Worm (Caenorhabditis elegans) whole organism, L2 larva: ENCODE results near the gene B0272.3.

Experiments
- C34F6.9 ChIP-seq: fragments of 150-350 bp; optimal IDR thresholded peaks from 2 replicates; lab custom pipeline; 2014; ENCODE audit warnings: missing biosample characterization, missing genetic modification characterization
- F13H6.1 ChIP-seq: sonication (generic microtip); optimal IDR thresholded peaks from 2 replicates; lab custom pipeline; 2016; ENCODE audit warnings: missing genetic modification characterization, missing compliant biosample characterization
- R02D3.7 ChIP-seq: fragments of 150-350 bp; optimal IDR thresholded peaks from 2 replicates; lab custom pipeline; 2014; ENCODE audit warnings: missing biosample characterization, missing genetic modification characterization
- Y55F3AM.14 ChIP-seq: fragments of 200-800 bp; sonication (Bioruptor generic); optimal IDR thresholded peaks from 2 replicates; lab custom pipeline; 2018; ENCODE audit warnings: mild to moderate bottlenecking, missing genetic modification characterization, missing compliant biosample characterization
- ZK546.5 ChIP-seq: sonication (generic microtip); optimal IDR thresholded peaks from 2 replicates; lab custom pipeline; 2017; ENCODE audit warnings: missing biosample characterization, missing genetic modification characterization
- aly-2 ChIP-seq: fragments of 150-350 bp; optimal IDR thresholded peaks from 2 replicates; lab custom pipeline; 2014; ENCODE audit warnings: missing biosample characterization, missing genetic modification characterization
- ceh-16 ChIP-seq: fragments of 150-350 bp; optimal IDR thresholded peaks from 2 replicates; lab custom pipeline; 2014; ENCODE audit warnings: missing biosample characterization, missing genetic modification characterization
- ceh-82 ChIP-seq: fragments of 150-350 bp; optimal IDR thresholded peaks from 2 replicates; lab custom pipeline; 2014; ENCODE audit warnings: missing biosample characterization, missing genetic modification characterization
- crh-2 ChIP-seq: sonication (generic microtip); optimal IDR thresholded peaks from 2 replicates; lab custom pipeline; 2017; ENCODE audit warnings: missing biosample characterization, missing genetic modification characterization
- dmd-4 ChIP-seq: sonication (generic microtip); optimal IDR thresholded peaks from 2 replicates; lab custom pipeline; 2017; ENCODE audit warnings: missing biosample characterization, missing genetic modification characterization
- egl-27 ChIP-seq: sonication (generic microtip); optimal IDR thresholded peaks from 3 replicates; lab custom pipeline; 2017; ENCODE audit warnings: missing biosample characterization, missing genetic modification reagents, missing genetic modification characterization
- elt-1 ChIP-seq: fragments of 150-350 bp; optimal IDR thresholded peaks from 2 replicates; lab custom pipeline; 2014; ENCODE audit warnings: missing biosample characterization, missing genetic modification characterization
- elt-3 ChIP-seq: sonication (generic microtip); optimal IDR thresholded peaks from 2 replicates; lab custom pipeline; 2017; ENCODE audit warnings: missing biosample characterization, missing genetic modification characterization
- fos-1 ChIP-seq: fragments of 150-350 bp; optimal IDR thresholded peaks from 2 replicates; lab custom pipeline; 2014; ENCODE audit warnings: missing biosample characterization, missing genetic modification characterization
- lin-11 ChIP-seq: fragments of 150-350 bp; sonication (generic microtip); optimal IDR thresholded peaks from 2 replicates; lab custom pipeline; 2014; ENCODE audit warnings: missing biosample characterization, missing genetic modification characterization, inconsistent platforms, mixed read lengths
- lin-39 ChIP-seq: fragments of 150-350 bp; optimal IDR thresholded peaks from 2 replicates; lab custom pipeline; 2014; ENCODE audit warnings: missing biosample characterization, missing genetic modification reagents, missing genetic modification characterization
- lsy-2 ChIP-seq, 2 experiments: fragments of 150-350 bp in 1 of 2; sonication (generic microtip) in 1 of 2; optimal IDR thresholded peaks; 2 replicates each; lab custom pipeline; 2014 to 2017; ENCODE audit warnings: missing biosample characterization in 2 of 2, missing genetic modification characterization in 2 of 2
- mbf-1 ChIP-seq: sonication (generic microtip); optimal IDR thresholded peaks from 2 replicates; lab custom pipeline; 2017; ENCODE audit warnings: missing biosample characterization, missing genetic modification characterization
- mdl-1 ChIP-seq, 2 experiments: fragments of 150-350 bp in 1 of 2; sonication (generic microtip) in 1 of 2; optimal IDR thresholded peaks; 2 replicates each; lab custom pipeline; 2017; ENCODE audit warnings: missing biosample characterization in 2 of 2, missing genetic modification characterization in 2 of 2
- nhr-10 ChIP-seq: sonication (generic microtip); optimal IDR thresholded peaks from 2 replicates; lab custom pipeline; 2017; ENCODE audit warnings: missing biosample characterization, missing genetic modification characterization
- nhr-12 ChIP-seq: fragments of 150-350 bp; optimal IDR thresholded peaks from 2 replicates; lab custom pipeline; 2014; ENCODE audit warnings: missing biosample characterization, missing genetic modification characterization
- nhr-129 ChIP-seq: fragments of 150-350 bp; optimal IDR thresholded peaks from 2 replicates; lab custom pipeline; 2014; ENCODE audit warnings: missing biosample characterization, missing genetic modification characterization
- nhr-21 ChIP-seq: fragments of 150-350 bp; optimal IDR thresholded peaks from 2 replicates; lab custom pipeline; 2014; ENCODE audit warnings: missing biosample characterization, missing genetic modification characterization
- nhr-23 ChIP-seq: fragments of 150-350 bp; optimal IDR thresholded peaks from 2 replicates; lab custom pipeline; 2014; ENCODE audit warnings: missing biosample characterization, missing genetic modification reagents, missing genetic modification characterization
- nhr-237 ChIP-seq: fragments of 150-350 bp; optimal IDR thresholded peaks from 2 replicates; lab custom pipeline; 2014; ENCODE audit warnings: missing biosample characterization, missing genetic modification characterization
- nhr-25 ChIP-seq: fragments of 150-350 bp; sonication (generic microtip); optimal IDR thresholded peaks from 3 replicates; lab custom pipeline; 2014; ENCODE audit warnings: missing biosample characterization, missing genetic modification characterization
- nhr-77 ChIP-seq: fragments of 150-350 bp; optimal IDR thresholded peaks from 2 replicates; lab custom pipeline; 2014; ENCODE audit warnings: missing biosample characterization, missing genetic modification characterization
- skn-1 ChIP-seq: sonication (generic microtip); optimal IDR thresholded peaks from 2 replicates; lab custom pipeline; 2017; ENCODE audit warnings: missing biosample characterization, missing genetic modification characterization
- sma-3 ChIP-seq: sonication (generic microtip); optimal IDR thresholded peaks from 2 replicates; lab custom pipeline; 2016; ENCODE audit warnings: missing genetic modification reagents, missing genetic modification characterization, missing compliant biosample characterization
- sma-9 ChIP-seq, 2 experiments: fragments of 150-350 bp in 1 of 2; sonication (generic microtip) in 1 of 2; optimal IDR thresholded peaks; 2 replicates each; lab custom pipeline; 2014 to 2016; ENCODE audit warnings: missing genetic modification characterization in 2 of 2, mild to moderate bottlenecking in 1 of 2, missing biosample characterization in 1 of 2, missing compliant biosample characterization in 1 of 2, missing genetic modification reagents in 1 of 2, moderate library complexity in 1 of 2
- snpc-4 ChIP-seq: fragments of 150-350 bp; optimal IDR thresholded peaks from 2 replicates; lab custom pipeline; 2014; ENCODE audit warnings: missing biosample characterization, missing genetic modification characterization
- unc-39 ChIP-seq: fragments of 150-350 bp; optimal IDR thresholded peaks from 2 replicates; lab custom pipeline; 2014; ENCODE audit warnings: missing biosample characterization, missing genetic modification characterization
- zag-1 ChIP-seq: fragments of 150-350 bp; optimal IDR thresholded peaks from 2 replicates; lab custom pipeline; 2014; ENCODE audit warnings: missing biosample characterization, missing genetic modification characterization
- ztf-11 ChIP-seq: sonication (generic microtip); optimal IDR thresholded peaks from 2 replicates; lab custom pipeline; 2017; ENCODE audit warnings: missing biosample characterization, missing genetic modification characterization

B0272.3 gene

ce11 chrX:9403622-9404255 lies 27.5 kb upstream of the B0272.3 start (continued):
- TF ChIP-seq sma-9 (GFP tag; optimal IDR thresholded peaks at IDR 0.05; lab: Kevin White, UChicago) = peak; percentile 88
- no peak for TF ChIP-seq sma-9 (tag; optimal IDR thresholded peaks at IDR 0.05; lab: Kevin White, UChicago)
- TF ChIP-seq ceh-82 = no peak
- TF ChIP-seq fos-1 (tag; lab: Kevin White, UChicago) = peak; percentile 3
- TF ChIP-seq snpc-4 (tag; lab: Kevin White, UChicago) = no peak
- no peak for TF ChIP-seq skn-1 (tag; lab: Kevin White, UChicago)
- no peak for TF ChIP-seq R02D3.7 (tag; lab: Kevin White, UChicago)

DNA sequence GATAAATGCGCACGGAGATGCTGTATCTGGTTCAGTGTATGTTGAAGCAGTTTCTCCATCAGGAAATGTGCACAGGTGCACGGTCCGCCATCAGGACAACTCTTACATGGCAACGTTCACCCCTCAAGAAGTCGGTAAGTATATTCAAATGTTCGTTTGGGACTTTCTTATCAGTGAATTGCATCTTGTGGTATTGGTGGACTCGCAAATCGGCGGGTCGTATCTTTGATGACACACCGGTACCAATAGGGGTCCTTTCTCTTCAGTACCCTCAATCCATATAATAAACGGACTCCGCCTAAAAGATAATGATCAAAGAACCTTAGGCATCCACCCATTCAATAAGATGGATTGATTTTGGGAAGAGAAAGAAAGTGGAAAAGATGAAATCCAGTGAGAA lies 25.3 kb upstream of the B0272.3 start:
- TF ChIP-seq fos-1 (tag; lab: Kevin White, UChicago) (no peak), lin-39 (tag; lab: Kevin White, UChicago) (no peak), elt-3 (no peak), ceh-16 (peak; percentile 36), sma-9 (GFP tag; optimal IDR thresholded peaks at IDR 0.05; lab: Kevin White, UChicago) (no peak), sma-9 (tag; optimal IDR thresholded peaks at IDR 0.05; lab: Kevin White, UChicago) (no peak), elt-1 (tag; lab: Kevin White, UChicago) (peak; percentile 78), nhr-23 (tag; lab: Kevin White, UChicago) (no peak), nhr-25 (tag; lab: Kevin White, UChicago) (no peak), skn-1 (tag; lab: Kevin White, UChicago) (no peak), nhr-10 (tag; lab: Kevin White, UChicago) (no peak), Y55F3AM.14 (no peak), egl-27 (tag; lab: Kevin White, UChicago) (no peak), ceh-82 (no peak), nhr-12 (tag; lab: Kevin White, UChicago) (no peak), mdl-1 (tag; optimal IDR thresholded peaks at IDR 0.05; lab: Kevin White, UChicago) (no peak), C34F6.9 (no peak)

DNA sequence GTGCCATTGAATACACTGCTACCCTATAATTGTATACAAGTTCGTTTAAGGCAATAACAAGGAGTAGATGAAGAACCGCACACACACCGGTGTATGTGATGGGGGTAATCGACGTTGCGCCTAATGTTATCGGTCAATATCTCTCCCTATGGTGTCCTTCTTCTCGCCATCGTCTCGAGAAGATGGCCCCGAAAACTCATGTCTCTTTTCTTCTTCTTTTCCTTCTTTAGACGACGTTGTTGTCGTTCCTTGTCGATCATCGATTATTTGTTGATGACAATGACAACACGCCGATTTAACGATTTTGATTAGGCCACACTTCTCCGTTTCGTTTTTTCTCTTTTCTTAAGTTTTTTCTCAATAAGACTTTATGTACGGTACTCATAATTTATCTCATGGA lies 22.1 kb upstream of the B0272.3 start:
- no peak for TF ChIP-seq Y55F3AM.14
- TF ChIP-seq nhr-237 (tag; lab: Kevin White, UChicago) = no peak
- peak; percentile 53 for TF ChIP-seq nhr-21 (tag; lab: Kevin White, UChicago)
- TF ChIP-seq nhr-25 (tag; lab: Kevin White, UChicago) = peak; percentile 37
- TF ChIP-seq skn-1 (tag; lab: Kevin White, UChicago) = no peak
- peak; percentile 32 for TF ChIP-seq sma-9 (GFP tag; optimal IDR thresholded peaks at IDR 0.05; lab: Kevin White, UChicago)
- no peak for TF ChIP-seq sma-9 (tag; optimal IDR thresholded peaks at IDR 0.05; lab: Kevin White, UChicago)
- no peak for TF ChIP-seq lsy-2 (tag; optimal IDR thresholded peaks at IDR 0.05; lab: Kevin White, UChicago)
- no peak for TF ChIP-seq unc-39 (tag; lab: Kevin White, UChicago)
- TF ChIP-seq sma-3 = peak; percentile 35
- TF ChIP-seq aly-2 (tag; lab: Kevin White, UChicago) = no peak
- no peak for TF ChIP-seq zag-1 (tag; lab: Kevin White, UChicago)
- peak; percentile 15 for TF ChIP-seq nhr-129
- no peak for TF ChIP-seq nhr-77 (tag; lab: Kevin White, UChicago)
- TF ChIP-seq crh-2 (tag; lab: Kevin White, UChicago) = no peak
- no peak for TF ChIP-seq dmd-4 (tag; lab: Kevin White, UChicago)
- TF ChIP-seq lin-11 (tag; lab: Kevin White, UChicago) = no peak
- no peak for TF ChIP-seq mbf-1

DNA sequence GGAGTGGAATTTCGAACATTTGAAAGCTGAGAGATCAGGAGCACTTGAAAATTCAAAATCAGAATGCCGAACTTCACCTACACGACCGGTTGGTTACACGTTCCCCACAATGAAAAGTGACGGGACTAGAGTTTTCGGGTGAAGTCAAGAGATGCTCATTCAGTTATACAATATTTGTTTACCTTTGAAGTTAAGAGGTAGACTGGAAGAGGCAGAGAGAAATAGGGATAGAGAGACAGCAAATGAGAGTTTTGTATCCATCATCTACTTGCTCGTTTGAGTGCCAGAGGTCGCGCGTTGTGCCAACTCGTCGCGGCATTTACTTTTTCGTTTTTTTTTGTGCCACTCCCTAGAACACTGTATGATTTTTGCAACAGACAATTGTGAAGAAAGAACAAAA lies 20.5 kb upstream of the B0272.3 start:
- no peak for TF ChIP-seq ztf-11 (tag; lab: Kevin White, UChicago)
- no peak for TF ChIP-seq sma-9 (GFP tag; optimal IDR thresholded peaks at IDR 0.05; lab: Kevin White, UChicago)
- TF ChIP-seq sma-9 (tag; optimal IDR thresholded peaks at IDR 0.05; lab: Kevin White, UChicago) = no peak
- TF ChIP-seq F13H6.1 (tag; lab: Kevin White, UChicago) = peak; percentile 54

- TF ChIP-seq F13H6.1 (tag; lab: Kevin White, UChicago) (peak; percentile 60), sma-9 (GFP tag; optimal IDR thresholded peaks at IDR 0.05; lab: Kevin White, UChicago) (no peak), sma-9 (tag; optimal IDR thresholded peaks at IDR 0.05; lab: Kevin White, UChicago) (no peak), ZK546.5 (tag; lab: Kevin White, UChicago) (no peak), nhr-10 (tag; lab: Kevin White, UChicago) (no peak)
These were observed 19.6 kb upstream of the B0272.3 start for ce11 chrX:9411675-9412074.
